Fruit fly (Drosophila melanogaster) whole organism, embryonic: ENCODE measurements around the gene CG5565.

Experiments used
- B-H1 ChIP-seq: fragments of 200-800 bp; sonication (Bioruptor generic); IDR thresholded peaks from 3 replicates; pipeline ENCODE4 v1.3.6; 2022; ENCODE audit warnings: missing biosample characterization, missing genetic modification characterization
- Bgb ChIP-seq: fragments of 200-800 bp; sonication (Bioruptor generic); IDR thresholded peaks from 2 replicates; pipeline ENCODE4 v1.3.6; 2022; ENCODE audit warnings: missing biosample characterization, missing genetic modification characterization; ENCODE audit not compliant: partially characterized antibody
- Blimp-1 ChIP-seq: fragments of 200-800 bp; sonication (Bioruptor generic); optimal IDR thresholded peaks from 3 replicates; lab custom pipeline; 2018; ENCODE audit warnings: missing biosample characterization, missing genetic modification characterization, mild to moderate bottlenecking, moderate library complexity, missing genetic modification reagents
- BtbVII ChIP-seq: fragments of 200-800 bp; sonication (Bioruptor generic); optimal IDR thresholded peaks from 3 replicates; lab custom pipeline; 2017; ENCODE audit warnings: missing biosample characterization, mild to moderate bottlenecking, missing genetic modification characterization
- CG10274 ChIP-seq: fragments of 200-800 bp; sonication (Bioruptor generic); optimal IDR thresholded peaks from 3 replicates; lab custom pipeline; 2017; ENCODE audit warnings: missing biosample characterization, mild to moderate bottlenecking, missing genetic modification characterization
- CG10366 ChIP-seq: fragments of 200-800 bp; sonication (Bioruptor generic); IDR thresholded peaks from 2 replicates; pipeline ENCODE4 v1.3.6; 2022; ENCODE audit warnings: missing biosample characterization, missing genetic modification characterization
- CG11085 ChIP-seq: fragments of 200-800 bp; sonication (Bioruptor generic); IDR thresholded peaks from 2 replicates; pipeline ENCODE4 v1.3.6; 2022; ENCODE audit warnings: missing biosample characterization, missing genetic modification characterization
- CG11695 ChIP-seq: fragments of 200-800 bp; sonication (Bioruptor generic); IDR thresholded peaks from 3 replicates; pipeline ENCODE4 v1.3.6; 2022; ENCODE audit warnings: missing biosample characterization, missing genetic modification characterization
- CG12071 ChIP-seq: fragments of 200-800 bp; sonication (Bioruptor generic); optimal IDR thresholded peaks from 3 replicates; lab custom pipeline; 2018; ENCODE audit warnings: missing biosample characterization, mild to moderate bottlenecking, missing genetic modification characterization
- CG13424 ChIP-seq: fragments of 200-800 bp; sonication (Bioruptor generic); optimal IDR thresholded peaks from 2 replicates; lab custom pipeline; 2019; ENCODE audit warnings: missing biosample characterization, mild to moderate bottlenecking, missing genetic modification characterization, moderate library complexity
- CG14710 ChIP-seq: fragments of 200-800 bp; sonication (Bioruptor generic); optimal IDR thresholded peaks from 3 replicates; lab custom pipeline; 2019; ENCODE audit warnings: missing biosample characterization, mild to moderate bottlenecking, missing genetic modification characterization, moderate library complexity
- CG15011 ChIP-seq: fragments of 200-800 bp; sonication (Bioruptor generic); optimal IDR thresholded peaks from 3 replicates; lab custom pipeline; 2018; ENCODE audit warnings: missing biosample characterization, mild to moderate bottlenecking, missing genetic modification characterization
- CG17612 ChIP-seq: fragments of 200-800 bp; sonication (Bioruptor generic); IDR thresholded peaks from 2 replicates; pipeline ENCODE4 v1.3.6; 2022; ENCODE audit warnings: missing biosample characterization, missing genetic modification characterization
- CG33213 ChIP-seq: fragments of 200-800 bp; sonication (Bioruptor generic); optimal IDR thresholded peaks from 3 replicates; lab custom pipeline; 2016; ENCODE audit warnings: missing biosample characterization, missing genetic modification characterization
- CG33557 ChIP-seq: fragments of 200-800 bp; sonication (Bioruptor generic); optimal IDR thresholded peaks from 2 replicates; lab custom pipeline; 2019; ENCODE audit warnings: missing biosample characterization, mild to moderate bottlenecking, missing genetic modification characterization, moderate library complexity
- CG4617 ChIP-seq: fragments of 200-800 bp; sonication (Bioruptor generic); optimal IDR thresholded peaks from 3 replicates; lab custom pipeline; 2016; ENCODE audit warnings: missing biosample characterization, missing genetic modification characterization, borderline replicate concordance
- CG4730 ChIP-seq: fragments of 200-800 bp; sonication (Bioruptor generic); IDR thresholded peaks from 2 replicates; pipeline ENCODE4 v1.3.6; 2022; ENCODE audit warnings: missing biosample characterization, missing genetic modification characterization
- CG7271 ChIP-seq: fragments of 200-800 bp; sonication (Bioruptor generic); optimal IDR thresholded peaks from 2 replicates; lab custom pipeline; 2018; ENCODE audit warnings: missing biosample characterization, mild to moderate bottlenecking, missing genetic modification characterization, moderate library complexity
- CG7963 ChIP-seq: fragments of 200-800 bp; sonication (Bioruptor generic); IDR thresholded peaks from 3 replicates; pipeline ENCODE4 v1.3.6; 2022; ENCODE audit warnings: missing biosample characterization, missing genetic modification characterization; ENCODE audit not compliant: partially characterized antibody
- CG7987 ChIP-seq: fragments of 200-800 bp; sonication (Bioruptor generic); optimal IDR thresholded peaks from 2 replicates; lab custom pipeline; 2018; ENCODE audit warnings: missing biosample characterization, mild to moderate bottlenecking, missing genetic modification characterization, moderate library complexity
- CG8089 ChIP-seq: fragments of 200-800 bp; sonication (Bioruptor generic); optimal IDR thresholded peaks from 3 replicates; lab custom pipeline; 2016; ENCODE audit warnings: missing biosample characterization, missing genetic modification characterization
- CG9797 ChIP-seq: fragments of 200-800 bp; sonication (Bioruptor generic); optimal IDR thresholded peaks from 3 replicates; lab custom pipeline; 2018; ENCODE audit warnings: missing biosample characterization, mild to moderate bottlenecking, missing genetic modification characterization
- CG9817 ChIP-seq: fragments of 200-800 bp; sonication (Bioruptor generic); optimal IDR thresholded peaks from 2 replicates; lab custom pipeline; 2018; ENCODE audit warnings: missing biosample characterization, mild to moderate bottlenecking, missing genetic modification characterization, moderate library complexity
- CkIIα-i1 ChIP-seq: fragments of 200-800 bp; sonication (Bioruptor generic); IDR thresholded peaks from 2 replicates; pipeline ENCODE4 v1.3.6; 2022; ENCODE audit warnings: missing biosample characterization, missing genetic modification characterization
- D19A ChIP-seq: fragments of 200-800 bp; optimal IDR thresholded peaks from 3 replicates; lab custom pipeline; 2019; ENCODE audit warnings: missing biosample characterization, mild to moderate bottlenecking, missing genetic modification characterization, moderate library complexity
- Dfd ChIP-seq, 2 experiments: fragments of >200 bp; optimal IDR thresholded peaks; 2 replicates each; lab custom pipeline; 2017; ENCODE audit warnings: missing biosample characterization in 2 of 2, missing genetic modification characterization in 2 of 2
- Dll ChIP-seq: fragments of 200-800 bp; sonication (Bioruptor generic); IDR thresholded peaks from 4 replicates; pipeline ENCODE4 v1.3.6; 2022; ENCODE audit warnings: missing biosample characterization, missing genetic modification characterization; ENCODE audit not compliant: partially characterized antibody
- E2f1 ChIP-seq: fragments of 200-800 bp; sonication (Bioruptor generic); IDR thresholded peaks from 2 replicates; pipeline ENCODE4 v1.3.6; 2022; ENCODE audit warnings: missing biosample characterization, missing genetic modification characterization
- Hsf ChIP-seq: fragments of 200-800 bp; sonication (Bioruptor generic); optimal IDR thresholded peaks from 3 replicates; lab custom pipeline; 2016; ENCODE audit warnings: missing biosample characterization, missing genetic modification characterization
- MESR4 ChIP-seq: fragments of 200-800 bp; sonication (Bioruptor generic); optimal IDR thresholded peaks from 2 replicates; lab custom pipeline; 2018; ENCODE audit warnings: missing biosample characterization, mild to moderate bottlenecking, missing genetic modification characterization, moderate library complexity
- Max ChIP-seq: fragments of 200-800 bp; sonication (Bioruptor generic); optimal IDR thresholded peaks from 2 replicates; lab custom pipeline; 2016; ENCODE audit warnings: missing biosample characterization, mild to moderate bottlenecking, missing genetic modification characterization
- Oli ChIP-seq: fragments of 200-800 bp; sonication (Bioruptor generic); optimal IDR thresholded peaks from 2 replicates; lab custom pipeline; 2018; ENCODE audit warnings: missing biosample characterization, mild to moderate bottlenecking, missing genetic modification characterization, moderate library complexity
- Ravus ChIP-seq: fragments of 200-800 bp; sonication (Bioruptor generic); IDR thresholded peaks from 2 replicates; pipeline ENCODE4 v1.3.6; 2022; ENCODE audit warnings: missing biosample characterization, missing genetic modification characterization
- Spps ChIP-seq: fragments of 200-800 bp; sonication (Bioruptor generic); optimal IDR thresholded peaks from 2 replicates; lab custom pipeline; 2018; ENCODE audit warnings: missing biosample characterization, mild to moderate bottlenecking, missing genetic modification characterization
- Tbp ChIP-seq: fragments of >200 bp; optimal IDR thresholded peaks from 2 replicates; lab custom pipeline; 2018; ENCODE audit warnings: missing biosample characterization, missing genetic modification characterization
- ab ChIP-seq: fragments of 200-800 bp; sonication (Bioruptor generic); optimal IDR thresholded peaks from 2 replicates; lab custom pipeline; 2016; ENCODE audit warnings: missing biosample characterization, missing genetic modification characterization
- ap ChIP-seq: fragments of 200-800 bp; sonication (Bioruptor generic); IDR thresholded peaks from 2 replicates; pipeline ENCODE4 v1.3.6; 2022; ENCODE audit warnings: missing biosample characterization, missing genetic modification characterization
- bbx ChIP-seq: fragments of 200-800 bp; sonication (Bioruptor generic); IDR thresholded peaks from 2 replicates; pipeline ENCODE4 v1.3.6; 2022; ENCODE audit warnings: missing biosample characterization, missing genetic modification characterization; ENCODE audit not compliant: partially characterized antibody
- danr ChIP-seq: fragments of 200-800 bp; sonication (Bioruptor generic); IDR thresholded peaks from 2 replicates; pipeline ENCODE4 v1.3.6; 2022; ENCODE audit warnings: missing biosample characterization, missing genetic modification characterization
- knrl ChIP-seq: fragments of 200-800 bp; sonication (Bioruptor generic); IDR thresholded peaks from 3 replicates; pipeline ENCODE4 v1.3.6; 2022; ENCODE audit warnings: missing biosample characterization, missing genetic modification characterization; ENCODE audit not compliant: partially characterized antibody
- lov ChIP-seq, 2 experiments: fragments of 200-800 bp in 1 of 2; fragments of >200 bp in 1 of 2; sonication (Bioruptor generic) in 1 of 2; IDR thresholded peaks in 1 of 2; optimal IDR thresholded peaks in 1 of 2; 2 replicates in 1 of 2; 3 replicates in 1 of 2; pipeline versions ENCODE4 v1.3.6 to Lab custom; 2017 to 2022; ENCODE audit warnings: missing biosample characterization in 1 of 2, missing genetic modification characterization in 1 of 2
- mld ChIP-seq: fragments of 200-800 bp; sonication (Bioruptor generic); IDR thresholded peaks from 3 replicates; pipeline ENCODE4 v1.3.6; 2022; ENCODE audit warnings: missing biosample characterization, missing genetic modification characterization; ENCODE audit not compliant: partially characterized antibody
- oc ChIP-seq: fragments of 200-800 bp; sonication (Bioruptor generic); optimal IDR thresholded peaks from 2 replicates; lab custom pipeline; 2018; ENCODE audit warnings: missing biosample characterization, mild to moderate bottlenecking, missing genetic modification characterization, moderate library complexity
- p53 ChIP-seq: fragments of 200-800 bp; sonication (Bioruptor generic); optimal IDR thresholded peaks from 2 replicates; lab custom pipeline; 2016; ENCODE audit warnings: missing biosample characterization, missing genetic modification characterization
- rib ChIP-seq: fragments of 200-800 bp; sonication (Bioruptor generic); IDR thresholded peaks from 2 replicates; pipeline ENCODE4 v1.3.6; 2022; ENCODE audit warnings: missing biosample characterization, missing genetic modification characterization
- row ChIP-seq: fragments of 200-800 bp; sonication (Bioruptor generic); IDR thresholded peaks from 3 replicates; pipeline ENCODE4 v1.3.6; 2022; ENCODE audit warnings: missing biosample characterization, missing genetic modification characterization
- sim ChIP-seq: fragments of 200-800 bp; sonication (Bioruptor generic); IDR thresholded peaks from 2 replicates; pipeline ENCODE4 v1.3.6; 2022; ENCODE audit warnings: missing biosample characterization, missing genetic modification characterization
- unpg ChIP-seq: fragments of 200-800 bp; sonication (Bioruptor generic); optimal IDR thresholded peaks from 3 replicates; lab custom pipeline; 2018; ENCODE audit warnings: missing biosample characterization, mild to moderate bottlenecking, missing genetic modification characterization, moderate library complexity

The CG5565 gene

dm6 chr2L:1361771-1362632 is 6.3 kb upstream of the CG5565 start, which contains the start of gene NLaz (continued):
- TF ChIP-seq lov (optimal IDR thresholded peaks at IDR 0.05; lab: Kevin White, UChicago): no peak
- TF ChIP-seq lov (GFP tag; IDR thresholded peaks at IDR 0.05; lab: Robert Waterston, UW): no peak
- TF ChIP-seq CG15011 (GFP tag; lab: Kevin White, UChicago): no peak
- no peak for TF ChIP-seq CG11695
- TF ChIP-seq CG4617 (GFP tag; lab: Kevin White, UChicago): peak; percentile 17
- TF ChIP-seq E2f1: no peak
- TF ChIP-seq D19A (tag; lab: Kevin White, UChicago): no peak
- no peak for TF ChIP-seq oc (tag; lab: Kevin White, UChicago)
- TF ChIP-seq CG10366 (GFP tag; lab: Robert Waterston, UW): peak; percentile 72
- TF ChIP-seq danr (GFP tag; lab: Robert Waterston, UW): no peak
- no peak for TF ChIP-seq BtbVII (GFP tag; lab: Kevin White, UChicago)
- no peak for TF ChIP-seq CG17612 (GFP tag; lab: Robert Waterston, UW)
- no peak for TF ChIP-seq rib (GFP tag; lab: Robert Waterston, UW)
- TF ChIP-seq Hsf (GFP tag; lab: Kevin White, UChicago): no peak
- TF ChIP-seq Spps (tag; lab: Kevin White, UChicago): no peak
- TF ChIP-seq unpg (GFP tag; lab: Kevin White, UChicago): peak; percentile 57
- peak; percentile 39 for TF ChIP-seq CG9817 (tag; lab: Kevin White, UChicago)
- TF ChIP-seq MESR4 (GFP tag; lab: Kevin White, UChicago): no peak
- TF ChIP-seq Tbp (GFP tag; lab: Kevin White, UChicago): no peak
- no peak; the same call in 2 of the 3 replicates for TF ChIP-seq B-H1
- no peak for TF ChIP-seq mld (GFP tag; lab: Robert Waterston, UW)
- no peak for TF ChIP-seq CkIIα-i1 (GFP tag; lab: Robert Waterston, UW)
- TF ChIP-seq knrl (GFP tag; lab: Robert Waterston, UW): no peak
- no peak for TF ChIP-seq CG8089 (GFP tag; lab: Kevin White, UChicago)
- TF ChIP-seq CG14710 (tag; lab: Kevin White, UChicago): no peak
- TF ChIP-seq sim (GFP tag; lab: Robert Waterston, UW): 0 out of 2 replicates have a peak, but pooled peaks have one; percentile 27
- no peak for TF ChIP-seq CG13424 (tag; lab: Kevin White, UChicago)
- TF ChIP-seq CG9797 (GFP tag; lab: Kevin White, UChicago): no peak
- peak; percentile 58; the same call in 1 of the 2 replicates for TF ChIP-seq Bgb (GFP tag; lab: Robert Waterston, UW)
- no peak for TF ChIP-seq CG7271 (tag; lab: Kevin White, UChicago)
- TF ChIP-seq CG4730: no peak
- TF ChIP-seq row (GFP tag; lab: Robert Waterston, UW): no peak
- TF ChIP-seq Oli: peak; percentile 53
- TF ChIP-seq Ravus (GFP tag; lab: Robert Waterston, UW): no peak
- TF ChIP-seq Dfd (GFP tag; optimal IDR thresholded peaks at IDR 0.05; lab: Kevin White, UChicago): no peak
- no peak for TF ChIP-seq Dll (GFP tag; lab: Robert Waterston, UW)
- no peak for TF ChIP-seq p53 (GFP tag; lab: Kevin White, UChicago)
- no peak for TF ChIP-seq CG11085 (GFP tag; lab: Robert Waterston, UW)
- TF ChIP-seq Max (GFP tag; lab: Kevin White, UChicago): no peak
- TF ChIP-seq CG7963: peak; percentile 34; the same call in 1 of the 3 replicates
- TF ChIP-seq CG12071 (GFP tag; lab: Kevin White, UChicago): no peak
- no peak for TF ChIP-seq Blimp-1 (GFP tag; lab: Kevin White, UChicago)
- no peak for TF ChIP-seq ap (GFP tag; lab: Robert Waterston, UW)
- no peak for TF ChIP-seq CG7987 (GFP tag; lab: Kevin White, UChicago)
- peak; percentile 20; the same call in 1 of the 2 replicates for TF ChIP-seq bbx
- TF ChIP-seq CG33557 (GFP tag; lab: Kevin White, UChicago): no peak
- TF ChIP-seq CG33213 (GFP tag; lab: Kevin White, UChicago): peak; percentile 51
- no peak for TF ChIP-seq CG10274 (GFP tag; lab: Kevin White, UChicago)
- no peak for TF ChIP-seq ab (GFP tag; lab: Kevin White, UChicago)
